Worm (Caenorhabditis elegans) whole organism, L1 larva: ENCODE measurements around the gene nspe-6.
A peak's percentile ranks its signal among the peaks of the same experiment; 100 is the strongest.

ENCODE experiments used
- C04F5.9 ChIP-seq: sonication (generic microtip); optimal IDR thresholded peaks from 2 replicates; lab custom pipeline; 2016; ENCODE audit warnings: missing genetic modification characterization, missing compliant biosample characterization
- F16B12.6 ChIP-seq: fragments of 150-350 bp; optimal IDR thresholded peaks from 2 replicates; lab custom pipeline; 2014; ENCODE audit warnings: missing biosample characterization, missing genetic modification characterization
- alr-1 ChIP-seq: fragments of 200-800 bp; sonication (Bioruptor generic); optimal IDR thresholded peaks from 2 replicates; lab custom pipeline; 2018; ENCODE audit warnings: borderline replicate concordance, mild to moderate bottlenecking, missing genetic modification characterization, missing compliant biosample characterization
- ama-1 ChIP-seq: fragments of 150-350 bp; optimal IDR thresholded peaks from 2 replicates; lab custom pipeline; 2014
- dsc-1 ChIP-seq: sonication (generic microtip); optimal IDR thresholded peaks from 2 replicates; lab custom pipeline; 2016; ENCODE audit warnings: mild to moderate bottlenecking, missing genetic modification characterization, missing compliant biosample characterization
- efl-1 ChIP-seq, 4 experiments: fragments of 150-350 bp; optimal IDR thresholded peaks in 3 of 4; peaks in 1 of 4; 1 replicate in 1 of 4; 2 replicates in 3 of 4; lab custom pipeline; 2014; ENCODE audit warnings: missing biosample characterization in 2 of 4, missing genetic modification characterization in 2 of 4, missing genetic modification reagents in 2 of 4
- efl-3 ChIP-seq: fragments of 200-800 bp; sonication (Bioruptor generic); optimal IDR thresholded peaks from 2 replicates; lab custom pipeline; 2018; ENCODE audit warnings: mild to moderate bottlenecking, missing genetic modification characterization, missing compliant biosample characterization
- egl-13 ChIP-seq: sonication (generic microtip); optimal IDR thresholded peaks from 2 replicates; lab custom pipeline; 2016; ENCODE audit warnings: missing genotype, missing genetic modification reagents, missing genetic modification characterization, missing compliant biosample characterization
- elt-2 ChIP-seq: sonication (generic microtip); optimal IDR thresholded peaks from 2 replicates; lab custom pipeline; 2016; ENCODE audit warnings: missing genetic modification characterization, mild to moderate bottlenecking, inconsistent platforms, missing compliant biosample characterization, missing genetic modification reagents
- fkh-10 ChIP-seq: sonication (generic microtip); optimal IDR thresholded peaks from 2 replicates; lab custom pipeline; 2017; ENCODE audit warnings: missing biosample characterization, missing genetic modification reagents, missing genetic modification characterization
- fkh-4 ChIP-seq: sonication (generic microtip); optimal IDR thresholded peaks from 2 replicates; lab custom pipeline; 2016; ENCODE audit warnings: missing compliant biosample characterization, missing genetic modification characterization, borderline replicate concordance
- fos-1 ChIP-seq: fragments of 150-350 bp; optimal IDR thresholded peaks from 2 replicates; lab custom pipeline; 2014; ENCODE audit warnings: missing biosample characterization, missing genetic modification characterization
- hlh-4 ChIP-seq: sonication (generic microtip); optimal IDR thresholded peaks from 2 replicates; lab custom pipeline; 2016; ENCODE audit warnings: mild to moderate bottlenecking, missing genetic modification characterization, missing compliant biosample characterization
- hpl-2 ChIP-seq: fragments of 150-350 bp; optimal IDR thresholded peaks from 2 replicates; lab custom pipeline; 2014; ENCODE audit warnings: missing biosample characterization, missing genetic modification reagents, missing genetic modification characterization
- irx-1 ChIP-seq: sonication (generic microtip); optimal IDR thresholded peaks from 2 replicates; lab custom pipeline; 2016; ENCODE audit warnings: missing genetic modification characterization, missing compliant biosample characterization
- lin-35 ChIP-seq, 2 experiments: fragments of 150-350 bp; optimal IDR thresholded peaks; 2 replicates each; lab custom pipeline; 2014; ENCODE audit warnings: missing biosample characterization in 2 of 2, missing genetic modification characterization in 2 of 2, missing genetic modification reagents in 2 of 2
- lir-3 ChIP-seq: sonication (generic microtip); optimal IDR thresholded peaks from 2 replicates; lab custom pipeline; 2016; ENCODE audit warnings: mild to moderate bottlenecking, missing genetic modification characterization, moderate library complexity, missing compliant biosample characterization; ENCODE audit not compliant: poor library complexity
- mab-9 ChIP-seq: fragments of 200-800 bp; sonication (Bioruptor generic); IDR thresholded peaks from 2 replicates; pipeline ENCODE4 v1.3.6; 2022; ENCODE audit warnings: missing genetic modification reagents, missing genetic modification characterization, missing compliant biosample characterization
- mdl-1 ChIP-seq, 2 experiments: fragments of 150-350 bp; optimal IDR thresholded peaks; 2 replicates each; lab custom pipeline; 2014 to 2017; ENCODE audit warnings: missing biosample characterization in 2 of 2, missing genetic modification characterization in 2 of 2, inconsistent platforms in 1 of 2
- mep-1 ChIP-seq: fragments of 150-350 bp; optimal IDR thresholded peaks from 2 replicates; lab custom pipeline; 2014; ENCODE audit warnings: missing biosample characterization, missing genetic modification characterization
- nhr-11 ChIP-seq: fragments of 150-350 bp; optimal IDR thresholded peaks from 2 replicates; lab custom pipeline; 2014; ENCODE audit warnings: missing biosample characterization, missing genetic modification characterization
- nhr-19 ChIP-seq: fragments of 200-800 bp; sonication (Bioruptor generic); conservative IDR thresholded peaks from 2 replicates; pipeline ENCODE4 v1.3.6; 2022; ENCODE audit warnings: missing genetic modification characterization, missing compliant biosample characterization
- nhr-76 ChIP-seq: sonication (generic microtip); optimal IDR thresholded peaks from 2 replicates; lab custom pipeline; 2017; ENCODE audit warnings: missing biosample characterization, missing genetic modification characterization
- pqm-1 ChIP-seq: sonication (generic microtip); optimal IDR thresholded peaks from 3 replicates; lab custom pipeline; 2017; ENCODE audit warnings: missing biosample characterization, missing genetic modification characterization
- rnt-1 ChIP-seq: sonication (generic microtip); optimal IDR thresholded peaks from 2 replicates; lab custom pipeline; 2016; ENCODE audit warnings: mild to moderate bottlenecking, missing genetic modification characterization, moderate library complexity, missing compliant biosample characterization
- snpc-4 ChIP-seq: fragments of 150-350 bp; optimal IDR thresholded peaks from 2 replicates; lab custom pipeline; 2014; ENCODE audit warnings: missing biosample characterization, missing genetic modification characterization
- snu-23 ChIP-seq: sonication (generic microtip); optimal IDR thresholded peaks from 2 replicates; lab custom pipeline; 2016; ENCODE audit warnings: missing genetic modification characterization, missing compliant biosample characterization
- sox-4 ChIP-seq: sonication (generic microtip); optimal IDR thresholded peaks from 2 replicates; lab custom pipeline; 2016; ENCODE audit warnings: missing genetic modification characterization, missing compliant biosample characterization
- swsn-7 ChIP-seq: sonication (generic microtip); optimal IDR thresholded peaks from 2 replicates; lab custom pipeline; 2016; ENCODE audit warnings: missing genetic modification characterization, missing compliant biosample characterization
- unc-30 ChIP-seq: sonication (generic microtip); optimal IDR thresholded peaks from 2 replicates; lab custom pipeline; 2017; ENCODE audit warnings: missing biosample characterization, missing genetic modification characterization
- unc-62 ChIP-seq: fragments of 150-350 bp; optimal IDR thresholded peaks from 2 replicates; lab custom pipeline; 2014; ENCODE audit warnings: missing biosample characterization, missing genetic modification reagents, missing genetic modification characterization
- unc-86 ChIP-seq: sonication (generic microtip); optimal IDR thresholded peaks from 2 replicates; lab custom pipeline; 2016; ENCODE audit warnings: missing genetic modification characterization, missing compliant biosample characterization
- vab-15 ChIP-seq: sonication (generic microtip); optimal IDR thresholded peaks from 2 replicates; lab custom pipeline; 2017; ENCODE audit warnings: missing genotype, mild to moderate bottlenecking, missing genetic modification characterization, missing compliant biosample characterization
- zip-4 ChIP-seq: fragments of 200-800 bp; sonication (Bioruptor generic); optimal IDR thresholded peaks from 2 replicates; lab custom pipeline; 2018; ENCODE audit warnings: mild to moderate bottlenecking, missing genetic modification characterization, moderate library complexity, missing compliant biosample characterization

The nspe-6 gene

ce11 chrII:12577754-12578153, 38.2 kb downstream of the nspe-6 start, which contains the start of gene clec-8:
TSS of gene clec-8 (minus strand) at chrII:12578061.
- TF ChIP-seq elt-2 (tag; lab: Kevin White, UChicago) (peak; percentile 72), fkh-10 (no peak), mab-9 (GFP tag; lab: Robert Waterston, UW) (no peak), irx-1 (tag; lab: Kevin White, UChicago) (no peak), mep-1 (tag; lab: Kevin White, UChicago) (no peak), snu-23 (GFP tag; lab: Kevin White, UChicago) (no peak)

- TF ChIP-seq efl-1 (optimal IDR thresholded peaks at IDR 0.05; lab: Kevin White, UChicago) (no peak), efl-1 (GFP tag; optimal IDR thresholded peaks at IDR 0.05 in 1 of 2; lab: Kevin White, UChicago) (peak in 1 of 2 experiments; percentile 59), rnt-1 (tag; lab: Kevin White, UChicago) (no peak)
Measured at ce11 chrII:12574668-12575067, 41.3 kb downstream of the nspe-6 start, which contains the start of gene Y38E10A.3. TSS of gene Y38E10A.3 (minus strand) at chrII:12574768.

ce11 chrII:12573541-12573940, 42.4 kb downstream of the nspe-6 start, which contains the start of gene Y38E10A.2:
TSS of gene Y38E10A.2 (minus strand) at chrII:12573641.
- TF ChIP-seq C04F5.9 (tag; lab: Kevin White, UChicago) (no peak), zip-4 (GFP tag; lab: Kevin White, UChicago) (no peak), unc-86 (no peak), elt-2 (tag; lab: Kevin White, UChicago) (no peak), unc-30 (tag; lab: Kevin White, UChicago) (no peak), unc-62 (GFP tag; lab: Kevin White, UChicago) (no peak), mep-1 (tag; lab: Kevin White, UChicago) (no peak), efl-3 (GFP tag; lab: Kevin White, UChicago) (no peak), snpc-4 (tag; lab: Kevin White, UChicago) (no peak), hlh-4 (tag; lab: Kevin White, UChicago) (no peak), mdl-1 (tag; optimal IDR thresholded peaks at IDR 0.05; lab: Kevin White, UChicago) (no peak)

ce11 chrII:12572760-12573159, 43.2 kb downstream of the nspe-6 start, which contains the start of gene Y38E10A.35:
TSS of gene Y38E10A.35 (minus strand) at chrII:12572860.
- TF ChIP-seq egl-13 (tag; lab: Kevin White, UChicago), result no peak
- TF ChIP-seq, all 84 proteins: peak for 0

ce11 chrII:12570523-12570922, 45.5 kb downstream of the nspe-6 start, which contains the start of gene Y38E10A.1:
TSS of gene Y38E10A.1 (minus strand) at chrII:12570623.
- TF ChIP-seq nhr-19 (GFP tag; lab: Robert Waterston, UW) (no peak), swsn-7 (tag; lab: Kevin White, UChicago) (no peak), dsc-1 (tag; lab: Kevin White, UChicago) (no peak)

- TF ChIP-seq F16B12.6 (no peak), elt-2 (tag; lab: Kevin White, UChicago) (no peak), lin-35 (GFP tag; optimal IDR thresholded peaks at IDR 0.05; lab: Kevin White, UChicago) (no peak), efl-3 (GFP tag; lab: Kevin White, UChicago) (no peak), pqm-1 (tag; lab: Kevin White, UChicago) (no peak), lir-3 (no peak), fkh-4 (tag; lab: Kevin White, UChicago) (no peak), nhr-11 (tag; lab: Kevin White, UChicago) (no peak), nhr-76 (no peak), ama-1 (lab: Kevin White, UChicago) (no peak), alr-1 (tag; lab: Kevin White, UChicago) (no peak), hpl-2 (no peak), dsc-1 (tag; lab: Kevin White, UChicago) (no peak), mab-9 (GFP tag; lab: Robert Waterston, UW) (no peak), sox-4 (tag; lab: Kevin White, UChicago) (no peak), fos-1 (tag; lab: Kevin White, UChicago) (no peak), vab-15 (no peak)
Measured at ce11 chrII:12565851-12566250, 50.1 kb downstream of the nspe-6 start, which contains the start of gene F49C5.7. TSS of gene F49C5.7 (plus strand) at chrII:12566151.
